Worm (Caenorhabditis elegans) whole organism, early embryonic: ENCODE data around the gene unc-93.

Experiments
- B0310.2 ChIP-seq: sonication (generic microtip); optimal IDR thresholded peaks from 2 replicates; lab custom pipeline; 2016; ENCODE audit warnings: mild to moderate bottlenecking, missing genetic modification characterization, missing compliant biosample characterization
- F13C5.2 ChIP-seq: sonication (generic microtip); optimal IDR thresholded peaks from 2 replicates; lab custom pipeline; 2017; ENCODE audit warnings: mild to moderate bottlenecking, missing genetic modification characterization, inconsistent platforms, missing compliant biosample characterization
- aly-1 ChIP-seq: sonication (generic microtip); optimal IDR thresholded peaks from 2 replicates; lab custom pipeline; 2016; ENCODE audit warnings: missing genetic modification characterization, missing compliant biosample characterization
- ama-1 ChIP-seq: fragments of 150-350 bp; optimal IDR thresholded peaks from 2 replicates; lab custom pipeline; 2014
- ceh-13 ChIP-seq: fragments of 200-800 bp; sonication (Bioruptor generic); optimal IDR thresholded peaks from 2 replicates; lab custom pipeline; 2018; ENCODE audit warnings: mild to moderate bottlenecking, missing genetic modification characterization, missing compliant biosample characterization
- ceh-36 ChIP-seq: sonication (generic microtip); optimal IDR thresholded peaks from 2 replicates; lab custom pipeline; 2016; ENCODE audit warnings: missing genetic modification characterization, inconsistent platforms, missing compliant biosample characterization
- ets-7 ChIP-seq: sonication (generic microtip); optimal IDR thresholded peaks from 2 replicates; lab custom pipeline; 2016; ENCODE audit warnings: missing genotype, missing genetic modification characterization, missing compliant biosample characterization
- flt-1 ChIP-seq: fragments of 200-800 bp; sonication (Bioruptor generic); IDR thresholded peaks from 2 replicates; pipeline ENCODE4 v1.3.6; 2022; ENCODE audit warnings: missing genetic modification characterization, missing compliant biosample characterization
- hmbx-1 ChIP-seq: sonication (generic microtip); optimal IDR thresholded peaks from 2 replicates; lab custom pipeline; 2016; ENCODE audit warnings: mild to moderate bottlenecking, missing genetic modification characterization, missing compliant biosample characterization
- hmg-4 ChIP-seq: fragments of 200-800 bp; sonication (Bioruptor generic); optimal IDR thresholded peaks from 2 replicates; lab custom pipeline; 2018; ENCODE audit warnings: mild to moderate bottlenecking, missing genetic modification characterization, missing compliant biosample characterization
- hnd-1 ChIP-seq: sonication (generic microtip); optimal IDR thresholded peaks from 2 replicates; lab custom pipeline; 2016; ENCODE audit warnings: missing genetic modification characterization, missing compliant biosample characterization
- pes-1 ChIP-seq: fragments of 200-800 bp; sonication (Bioruptor generic); IDR thresholded peaks from 2 replicates; pipeline ENCODE4 v1.3.6; 2022; ENCODE audit warnings: missing genetic modification reagents, missing genetic modification characterization, missing compliant biosample characterization
- scrt-1 ChIP-seq: fragments of 200-800 bp; sonication (Bioruptor generic); IDR thresholded peaks from 2 replicates; pipeline ENCODE4 v1.3.6; 2022; ENCODE audit warnings: missing genetic modification characterization, missing compliant biosample characterization
- sea-1 ChIP-seq: fragments of 200-800 bp; sonication (Bioruptor generic); conservative IDR thresholded peaks from 2 replicates; pipeline ENCODE4 v1.3.6; 2022; ENCODE audit warnings: missing genetic modification characterization, missing compliant biosample characterization
- tbx-11 ChIP-seq: fragments of 200-800 bp; sonication (Bioruptor generic); IDR thresholded peaks from 2 replicates; pipeline ENCODE4 v1.3.6; 2022; ENCODE audit warnings: missing genetic modification characterization, missing compliant biosample characterization
- tbx-37 ChIP-seq: fragments of 200-800 bp; sonication (Bioruptor generic); conservative IDR thresholded peaks from 2 replicates; pipeline ENCODE4 v1.3.6; 2022; ENCODE audit warnings: missing genetic modification reagents, missing genetic modification characterization, missing compliant biosample characterization
- tra-4 ChIP-seq: sonication (generic microtip); optimal IDR thresholded peaks from 2 replicates; lab custom pipeline; 2017; ENCODE audit warnings: missing genetic modification characterization, missing compliant biosample characterization

The unc-93 gene

ce11 chrIII:3620652-3621051 lies 23.5 kb upstream of the unc-93 start:
- TF ChIP-seq scrt-1 (GFP tag; lab: Robert Waterston, UW) (0 out of 2 replicates have a peak, but pooled peaks have one; percentile 52), ceh-36 (tag; lab: Kevin White, UChicago) (no peak), tbx-11 (GFP tag; lab: Robert Waterston, UW) (no peak), sea-1 (GFP tag; lab: Robert Waterston, UW) (0 out of 2 replicates have a peak, but pooled peaks have one; percentile 11), aly-1 (tag; lab: Kevin White, UChicago) (peak; percentile 59), F13C5.2 (no peak), hmbx-1 (tag; lab: Kevin White, UChicago) (no peak), tra-4 (tag; lab: Kevin White, UChicago) (no peak), B0310.2 (tag; lab: Kevin White, UChicago) (no peak), hmg-4 (GFP tag; lab: Kevin White, UChicago) (peak; percentile 82), ama-1 (lab: Kevin White, UChicago) (no peak), hnd-1 (tag; lab: Kevin White, UChicago) (no peak), pes-1 (GFP tag; lab: Robert Waterston, UW) (peak; percentile 58; the same call in 1 of the 2 replicates), ceh-13 (GFP tag; lab: Kevin White, UChicago) (no peak), ets-7 (tag; lab: Kevin White, UChicago) (peak; percentile 7), tbx-37 (GFP tag; lab: Robert Waterston, UW) (no peak), flt-1 (GFP tag; lab: Robert Waterston, UW) (no peak)

ce11 chrIII:3621211-3621897 lies 22.8 kb upstream of the unc-93 start:
- TF ChIP-seq scrt-1 (GFP tag; lab: Robert Waterston, UW) (no peak), ets-7 (tag; lab: Kevin White, UChicago) (no peak)

- TF ChIP-seq sea-1 (GFP tag; lab: Robert Waterston, UW), result no peak
- TF ChIP-seq ama-1 (lab: Kevin White, UChicago), result no peak
- no peak for TF ChIP-seq flt-1 (GFP tag; lab: Robert Waterston, UW)
- no peak for TF ChIP-seq ets-7 (tag; lab: Kevin White, UChicago)
- no peak for TF ChIP-seq tbx-11 (GFP tag; lab: Robert Waterston, UW)
- TF ChIP-seq B0310.2 (tag; lab: Kevin White, UChicago), result peak; percentile 33
- peak; percentile 11 for TF ChIP-seq hmg-4 (GFP tag; lab: Kevin White, UChicago)
- TF ChIP-seq pes-1 (GFP tag; lab: Robert Waterston, UW), result no peak
- no peak for TF ChIP-seq tbx-37 (GFP tag; lab: Robert Waterston, UW)
- peak; percentile 72 for TF ChIP-seq aly-1 (tag; lab: Kevin White, UChicago)
- TF ChIP-seq hmbx-1 (tag; lab: Kevin White, UChicago), result no peak
- TF ChIP-seq F13C5.2, result no peak
- no peak for TF ChIP-seq ceh-13 (GFP tag; lab: Kevin White, UChicago)
- TF ChIP-seq hnd-1 (tag; lab: Kevin White, UChicago), result no peak
- TF ChIP-seq ceh-36 (tag; lab: Kevin White, UChicago), result no peak
- no peak for TF ChIP-seq tra-4 (tag; lab: Kevin White, UChicago)
- no peak for TF ChIP-seq scrt-1 (GFP tag; lab: Robert Waterston, UW)
These were observed 20.4 kb upstream of the unc-93 start for ce11 chrIII:3623772-3624171.

- TF ChIP-seq flt-1 (GFP tag; lab: Robert Waterston, UW) (no peak), hmbx-1 (tag; lab: Kevin White, UChicago) (no peak), ceh-13 (GFP tag; lab: Kevin White, UChicago) (no peak), scrt-1 (GFP tag; lab: Robert Waterston, UW) (no peak), hmg-4 (GFP tag; lab: Kevin White, UChicago) (no peak), sea-1 (GFP tag; lab: Robert Waterston, UW) (no peak), tbx-37 (GFP tag; lab: Robert Waterston, UW) (no peak), ceh-36 (tag; lab: Kevin White, UChicago) (no peak), F13C5.2 (no peak), tra-4 (tag; lab: Kevin White, UChicago) (no peak), hnd-1 (tag; lab: Kevin White, UChicago) (no peak), tbx-11 (GFP tag; lab: Robert Waterston, UW) (no peak), ama-1 (lab: Kevin White, UChicago) (no peak), ets-7 (tag; lab: Kevin White, UChicago) (no peak), pes-1 (GFP tag; lab: Robert Waterston, UW) (no peak)
These were observed 17.1 kb upstream of the unc-93 start, which contains the start of gene sel-8 for ce11 chrIII:3627042-3627441. Gene sel-8, minus strand, starts transcription at chrIII:3627142.

ce11 chrIII:3630337-3630736 lies 13.8 kb upstream of the unc-93 start, which contains the start of gene mrps-31:
Gene mrps-31, minus strand, starts transcription at chrIII:3630372.
- TF ChIP-seq hmg-4 (GFP tag; lab: Kevin White, UChicago) (no peak), flt-1 (GFP tag; lab: Robert Waterston, UW) (no peak), sea-1 (GFP tag; lab: Robert Waterston, UW) (no peak)

- TF ChIP-seq ama-1 (lab: Kevin White, UChicago) (no peak), scrt-1 (GFP tag; lab: Robert Waterston, UW) (no peak), pes-1 (GFP tag; lab: Robert Waterston, UW) (no peak), flt-1 (GFP tag; lab: Robert Waterston, UW) (no peak), tbx-37 (GFP tag; lab: Robert Waterston, UW) (no peak), ets-7 (tag; lab: Kevin White, UChicago) (no peak), ceh-36 (tag; lab: Kevin White, UChicago) (no peak), ceh-13 (GFP tag; lab: Kevin White, UChicago) (no peak), tra-4 (tag; lab: Kevin White, UChicago) (no peak), hmg-4 (GFP tag; lab: Kevin White, UChicago) (no peak), aly-1 (tag; lab: Kevin White, UChicago) (no peak), F13C5.2 (no peak), sea-1 (GFP tag; lab: Robert Waterston, UW) (no peak), hmbx-1 (tag; lab: Kevin White, UChicago) (no peak), tbx-11 (GFP tag; lab: Robert Waterston, UW) (no peak), hnd-1 (tag; lab: Kevin White, UChicago) (no peak), B0310.2 (tag; lab: Kevin White, UChicago) (no peak)
These were observed 11.8 kb upstream of the unc-93 start for ce11 chrIII:3632379-3632778.
